Worm (Caenorhabditis elegans) whole organism, L4 larva: Measurements from ENCODE around the gene taf-11.1.
A peak's percentile ranks its signal among the peaks of the same experiment; 100 is the strongest.

Source experiments
- F10B5.3 ChIP-seq: sonication (generic microtip); optimal IDR thresholded peaks from 2 replicates; lab custom pipeline; 2016; ENCODE audit warnings: mild to moderate bottlenecking, missing genetic modification characterization, missing compliant biosample characterization
- F37D6.2 ChIP-seq: sonication (generic microtip); optimal IDR thresholded peaks from 2 replicates; lab custom pipeline; 2016; ENCODE audit warnings: mild to moderate bottlenecking, missing genetic modification characterization, missing compliant biosample characterization
- R02D3.7 ChIP-seq: fragments of 150-350 bp; sonication (generic microtip); optimal IDR thresholded peaks from 3 replicates; lab custom pipeline; 2014; ENCODE audit warnings: missing biosample characterization, missing genetic modification characterization
- T20F7.1 ChIP-seq: fragments of 200-800 bp; sonication (Bioruptor generic); optimal IDR thresholded peaks from 2 replicates; lab custom pipeline; 2018; ENCODE audit warnings: mild to moderate bottlenecking, missing genetic modification characterization, missing compliant biosample characterization
- Y105C5A.15 ChIP-seq: fragments of 200-800 bp; sonication (Bioruptor generic); IDR thresholded peaks from 2 replicates; pipeline ENCODE4 v1.3.6; 2022; ENCODE audit warnings: missing genetic modification characterization, missing compliant biosample characterization
- Y48G9A.11 ChIP-seq: fragments of 200-800 bp; sonication (Bioruptor generic); IDR thresholded peaks from 2 replicates; pipeline ENCODE4 v1.3.6; 2022; ENCODE audit warnings: missing genetic modification reagents, missing genetic modification characterization, missing compliant biosample characterization
- ZK337.2 ChIP-seq: fragments of 200-800 bp; sonication (Bioruptor generic); IDR thresholded peaks from 2 replicates; pipeline ENCODE4 v1.3.6; 2022; ENCODE audit warnings: missing genetic modification reagents, missing genetic modification characterization, missing compliant biosample characterization
- ZK546.5 ChIP-seq, 2 experiments: sonication (generic microtip); optimal IDR thresholded peaks; 2 replicates each; lab custom pipeline; 2017; ENCODE audit warnings: missing biosample characterization in 2 of 2, missing genetic modification characterization in 2 of 2
- aly-2 ChIP-seq: sonication (generic microtip); optimal IDR thresholded peaks from 2 replicates; lab custom pipeline; 2018; ENCODE audit warnings: missing biosample characterization, missing genetic modification characterization
- ceh-20 ChIP-seq: fragments of 200-800 bp; sonication (Bioruptor generic); IDR thresholded peaks from 2 replicates; pipeline ENCODE4 v1.3.6; 2022; ENCODE audit warnings: missing genetic modification reagents, missing genetic modification characterization, missing compliant biosample characterization
- ceh-28 ChIP-seq: fragments of 150-350 bp; optimal IDR thresholded peaks from 2 replicates; lab custom pipeline; 2014; ENCODE audit warnings: missing biosample characterization, missing genetic modification reagents, missing genetic modification characterization
- ceh-32 ChIP-seq: sonication (generic microtip); optimal IDR thresholded peaks from 2 replicates; lab custom pipeline; 2016; ENCODE audit warnings: mild to moderate bottlenecking, missing genetic modification characterization, missing compliant biosample characterization; ENCODE audit not compliant: poor library complexity
- ceh-62 ChIP-seq: sonication (generic microtip); optimal IDR thresholded peaks from 2 replicates; lab custom pipeline; 2017; ENCODE audit warnings: missing biosample characterization, missing genetic modification characterization
- ceh-82 ChIP-seq: sonication (generic microtip); optimal IDR thresholded peaks from 2 replicates; lab custom pipeline; 2017; ENCODE audit warnings: missing biosample characterization, missing genetic modification characterization
- cey-2 ChIP-seq: sonication (generic microtip); optimal IDR thresholded peaks from 3 replicates; lab custom pipeline; 2017; ENCODE audit warnings: missing genetic modification characterization, mild to moderate bottlenecking, missing compliant biosample characterization, antibody characterized with exemption, borderline replicate concordance; ENCODE audit not compliant: insufficient read depth
- daf-16 ChIP-seq, 3 experiments: sonication (generic microtip); optimal IDR thresholded peaks; 2 replicates each; lab custom pipeline; 2016 to 2017; ENCODE audit warnings: missing genetic modification characterization in 3 of 3, missing genetic modification reagents in 3 of 3, mild to moderate bottlenecking in 2 of 3, missing compliant biosample characterization in 2 of 3, missing biosample characterization in 1 of 3, moderate library complexity in 1 of 3
- daf-19 ChIP-seq: fragments of 200-800 bp; sonication (Bioruptor generic); conservative IDR thresholded peaks from 2 replicates; pipeline ENCODE4 v1.3.6; 2022; ENCODE audit warnings: missing genetic modification characterization, missing compliant biosample characterization
- daf-8 ChIP-seq: fragments of 200-800 bp; sonication (Bioruptor generic); IDR thresholded peaks from 2 replicates; pipeline ENCODE4 v1.3.6; 2022; ENCODE audit warnings: missing genetic modification characterization, missing compliant biosample characterization
- dmd-8 ChIP-seq: fragments of 200-800 bp; sonication (Bioruptor generic); IDR thresholded peaks from 2 replicates; pipeline ENCODE4 v1.3.6; 2022; ENCODE audit warnings: missing genetic modification characterization, missing compliant biosample characterization
- dmd-9 ChIP-seq: fragments of 200-800 bp; sonication (Bioruptor generic); IDR thresholded peaks from 2 replicates; pipeline ENCODE4 v1.3.6; 2022; ENCODE audit warnings: missing genetic modification reagents, missing genetic modification characterization, missing compliant biosample characterization
- egl-27 ChIP-seq: sonication (generic microtip); optimal IDR thresholded peaks from 3 replicates; lab custom pipeline; 2017; ENCODE audit warnings: missing biosample characterization, missing genetic modification reagents, missing genetic modification characterization
- egl-43 ChIP-seq: fragments of 200-800 bp; sonication (Bioruptor generic); IDR thresholded peaks from 2 replicates; pipeline ENCODE4 v1.3.6; 2022; ENCODE audit warnings: missing genetic modification reagents, missing genetic modification characterization, missing compliant biosample characterization
- gei-8 ChIP-seq: fragments of 200-800 bp; sonication (Bioruptor generic); optimal IDR thresholded peaks from 2 replicates; lab custom pipeline; 2018; ENCODE audit warnings: mild to moderate bottlenecking, missing genetic modification characterization, missing compliant biosample characterization
- hif-1 ChIP-seq, 2 experiments: sonication (generic microtip); optimal IDR thresholded peaks; 2 replicates each; lab custom pipeline; 2016 to 2017; ENCODE audit warnings: missing compliant biosample characterization in 2 of 2, missing genetic modification characterization in 2 of 2, missing genetic modification reagents in 2 of 2, missing genotype in 2 of 2, mild to moderate bottlenecking in 1 of 2
- hmg-1.1 ChIP-seq: fragments of 200-800 bp; sonication (Bioruptor generic); IDR thresholded peaks from 2 replicates; pipeline ENCODE4 v1.3.6; 2022; ENCODE audit warnings: missing genetic modification reagents, missing genetic modification characterization, missing compliant biosample characterization
- jun-1 ChIP-seq: fragments of 150-350 bp; optimal IDR thresholded peaks from 2 replicates; lab custom pipeline; 2014; ENCODE audit warnings: missing biosample characterization, missing genetic modification reagents, missing genetic modification characterization
- lin-13 ChIP-seq: fragments of 150-350 bp; optimal IDR thresholded peaks from 2 replicates; lab custom pipeline; 2014; ENCODE audit warnings: missing biosample characterization, missing genetic modification reagents, missing genetic modification characterization
- lin-29 ChIP-seq: fragments of 200-800 bp; sonication (Bioruptor generic); IDR thresholded peaks from 2 replicates; pipeline ENCODE4 v1.3.6; 2022; ENCODE audit warnings: missing genetic modification reagents, missing genetic modification characterization, missing compliant biosample characterization
- madf-9 ChIP-seq: fragments of 200-800 bp; sonication (Bioruptor generic); conservative IDR thresholded peaks from 2 replicates; pipeline ENCODE4 v1.3.6; 2022; ENCODE audit warnings: missing genetic modification reagents, missing genetic modification characterization, missing compliant biosample characterization
- mdl-1 ChIP-seq, 2 experiments: fragments of 150-350 bp in 1 of 2; sonication (generic microtip) in 1 of 2; optimal IDR thresholded peaks; 2 replicates each; lab custom pipeline; 2014 to 2017; ENCODE audit warnings: missing biosample characterization in 2 of 2, missing genetic modification characterization in 2 of 2
- mes-2 ChIP-seq: sonication (generic microtip); optimal IDR thresholded peaks from 2 replicates; lab custom pipeline; 2016; ENCODE audit warnings: missing genotype, mild to moderate bottlenecking, missing genetic modification characterization, missing compliant biosample characterization; ENCODE audit not compliant: poor library complexity, severe bottlenecking
- mxl-2 ChIP-seq: fragments of 200-800 bp; sonication (Bioruptor generic); conservative IDR thresholded peaks from 2 replicates; pipeline ENCODE4 v1.3.6; 2022; ENCODE audit warnings: missing genetic modification reagents, missing genetic modification characterization, missing compliant biosample characterization
- nhr-10 ChIP-seq: fragments of 150-350 bp; optimal IDR thresholded peaks from 2 replicates; lab custom pipeline; 2014; ENCODE audit warnings: missing biosample characterization, missing genetic modification characterization
- nhr-102 ChIP-seq: sonication (generic microtip); optimal IDR thresholded peaks from 2 replicates; lab custom pipeline; 2016; ENCODE audit warnings: mild to moderate bottlenecking, missing genetic modification characterization, moderate library complexity, missing compliant biosample characterization
- nhr-111 ChIP-seq: fragments of 200-800 bp; sonication (Bioruptor generic); optimal IDR thresholded peaks from 2 replicates; lab custom pipeline; 2018; ENCODE audit warnings: mild to moderate bottlenecking, missing genetic modification characterization, missing compliant biosample characterization
- nhr-25 ChIP-seq: sonication (generic microtip); optimal IDR thresholded peaks from 2 replicates; lab custom pipeline; 2017; ENCODE audit warnings: missing genetic modification characterization, mild to moderate bottlenecking, missing compliant biosample characterization, antibody characterized with exemption, moderate library complexity, borderline replicate concordance; ENCODE audit not compliant: insufficient read depth
- nhr-28 ChIP-seq: fragments of 150-350 bp; optimal IDR thresholded peaks from 2 replicates; lab custom pipeline; 2014; ENCODE audit warnings: missing biosample characterization, missing genetic modification characterization
- nhr-41 ChIP-seq: fragments of 200-800 bp; sonication (Bioruptor generic); IDR thresholded peaks from 2 replicates; pipeline ENCODE4 v1.3.6; 2022; ENCODE audit warnings: missing genetic modification reagents, missing genetic modification characterization, missing compliant biosample characterization
- nhr-6 ChIP-seq: fragments of 150-350 bp; optimal IDR thresholded peaks from 2 replicates; lab custom pipeline; 2014; ENCODE audit warnings: missing biosample characterization, missing genetic modification characterization
- nhr-76 ChIP-seq: fragments of 150-350 bp; optimal IDR thresholded peaks from 2 replicates; lab custom pipeline; 2014; ENCODE audit warnings: missing biosample characterization, missing genetic modification characterization
- nhr-77 ChIP-seq: fragments of 150-350 bp; optimal IDR thresholded peaks from 2 replicates; lab custom pipeline; 2014; ENCODE audit warnings: missing biosample characterization, missing genetic modification characterization
- php-3 ChIP-seq: fragments of 200-800 bp; sonication (Bioruptor generic); IDR thresholded peaks from 2 replicates; pipeline ENCODE4 v1.3.6; 2022; ENCODE audit warnings: missing genetic modification reagents, missing genetic modification characterization, missing compliant biosample characterization
- pqm-1 ChIP-seq: sonication (generic microtip); optimal IDR thresholded peaks from 2 replicates; lab custom pipeline; 2017; ENCODE audit warnings: missing biosample characterization, missing genetic modification characterization
- snpc-4 ChIP-seq: fragments of 150-350 bp; optimal IDR thresholded peaks from 2 replicates; lab custom pipeline; 2014; ENCODE audit warnings: missing biosample characterization, missing genetic modification characterization
- spr-3 ChIP-seq: fragments of 200-800 bp; sonication (Bioruptor generic); optimal IDR thresholded peaks from 2 replicates; lab custom pipeline; 2018; ENCODE audit warnings: mild to moderate bottlenecking, missing genetic modification characterization, missing compliant biosample characterization
- tag-97 ChIP-seq: fragments of 200-800 bp; sonication (Bioruptor generic); IDR thresholded peaks from 2 replicates; pipeline ENCODE4 v1.3.6; 2022; ENCODE audit warnings: missing genetic modification characterization, missing compliant biosample characterization
- unc-130 ChIP-seq: sonication (generic microtip); optimal IDR thresholded peaks from 2 replicates; lab custom pipeline; 2016; ENCODE audit warnings: missing genetic modification reagents, missing genetic modification characterization, missing compliant biosample characterization
- vab-7 ChIP-seq: fragments of 200-800 bp; sonication (Bioruptor generic); IDR thresholded peaks from 2 replicates; pipeline ENCODE4 v1.3.6; 2022; ENCODE audit warnings: missing genetic modification reagents, missing genetic modification characterization, missing compliant biosample characterization
- zag-1 ChIP-seq: fragments of 150-350 bp; optimal IDR thresholded peaks from 2 replicates; lab custom pipeline; 2014; ENCODE audit warnings: missing biosample characterization, missing genetic modification characterization
- zfp-2 ChIP-seq: sonication (generic microtip); optimal IDR thresholded peaks from 2 replicates; lab custom pipeline; 2016; ENCODE audit warnings: mild to moderate bottlenecking, missing genetic modification characterization, missing compliant biosample characterization

taf-11.1 gene

DNA sequence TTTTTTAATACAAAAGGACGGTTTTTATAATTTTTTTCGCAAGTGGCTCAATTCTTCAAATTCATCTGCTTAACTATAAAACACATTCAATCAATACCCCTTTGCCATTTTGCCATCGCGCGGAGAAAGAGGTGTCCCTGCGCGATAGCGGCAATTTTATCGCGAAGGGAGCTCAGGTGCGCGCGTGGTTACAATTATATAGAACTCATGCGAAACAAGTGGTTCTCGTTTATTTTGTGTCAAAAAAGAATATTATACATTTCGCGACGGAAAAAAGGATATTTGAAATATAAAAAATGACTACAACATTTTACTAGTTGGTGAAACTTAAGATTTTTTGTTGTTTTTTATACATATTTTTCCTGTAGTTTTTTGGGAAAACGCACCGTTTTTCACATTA lies 45.8 kb upstream of the taf-11.1 start (continued):
- TF ChIP-seq lin-29 (GFP tag; lab: Robert Waterston, UW) (peak; percentile 99), nhr-102 (tag; lab: Kevin White, UChicago) (peak; percentile 99), mxl-2 (GFP tag; lab: Robert Waterston, UW) (peak; percentile 91), vab-7 (GFP tag; lab: Robert Waterston, UW) (peak; percentile 99), dmd-9 (GFP tag; lab: Robert Waterston, UW) (peak; percentile 89), nhr-41 (peak; percentile 88), daf-19 (GFP tag; lab: Robert Waterston, UW) (no peak), zag-1 (peak; percentile 98), R02D3.7 (tag; lab: Kevin White, UChicago) (peak; percentile 4), jun-1 (tag; lab: Kevin White, UChicago) (peak; percentile 99), dmd-8 (GFP tag; lab: Robert Waterston, UW) (peak; percentile 88), nhr-28 (tag; lab: Kevin White, UChicago) (peak; percentile 95), hmg-1.1 (peak; percentile 100), hif-1 (tag; optimal IDR thresholded peaks at IDR 0.05; lab: Kevin White, UChicago) (peak; percentile 67 to 91), ZK546.5 (tag; optimal IDR thresholded peaks at IDR 0.05; lab: Kevin White, UChicago) (peak; percentile 40 to 81), nhr-10 (tag; lab: Kevin White, UChicago) (peak; percentile 99), cey-2 (tag; lab: Kevin White, UChicago) (peak; percentile 86), snpc-4 (tag; lab: Kevin White, UChicago) (peak; percentile 39), php-3 (GFP tag; lab: Robert Waterston, UW) (peak; percentile 99), egl-27 (tag; lab: Kevin White, UChicago) (peak; percentile 67), mdl-1 (tag; optimal IDR thresholded peaks at IDR 0.05; lab: Kevin White, UChicago) (peak; percentile 93 to 97), spr-3 (GFP tag; lab: Kevin White, UChicago) (peak; percentile 98), ZK337.2 (peak; percentile 95), nhr-77 (tag; lab: Kevin White, UChicago) (peak; percentile 99), T20F7.1 (GFP tag; lab: Kevin White, UChicago) (peak; percentile 90), pqm-1 (tag; lab: Kevin White, UChicago) (peak; percentile 40), ceh-32 (tag; lab: Kevin White, UChicago) (peak; percentile 93), lin-13 (GFP tag; lab: Kevin White, UChicago) (peak; percentile 96), nhr-76 (tag; lab: Kevin White, UChicago) (peak; percentile 70), F37D6.2 (tag; lab: Kevin White, UChicago) (peak; percentile 99), daf-16 (GFP tag; optimal IDR thresholded peaks at IDR 0.05; lab: Kevin White, UChicago) (peak; percentile 96 to 99), daf-16 (tag; optimal IDR thresholded peaks at IDR 0.05; lab: Kevin White, UChicago) (peak; percentile 95), ceh-62 (tag; lab: Kevin White, UChicago) (no peak), Y105C5A.15 (peak; percentile 94), gei-8 (GFP tag; lab: Kevin White, UChicago) (peak; percentile 50), zfp-2 (tag; lab: Kevin White, UChicago) (peak; percentile 89), daf-8 (GFP tag; lab: Robert Waterston, UW) (peak; percentile 88; the same call in 1 of the 2 replicates), nhr-6 (tag; lab: Kevin White, UChicago) (peak; percentile 98), nhr-111 (GFP tag; lab: Kevin White, UChicago) (peak; percentile 81), Y48G9A.11 (GFP tag; lab: Robert Waterston, UW) (0 out of 2 replicates have a peak, but pooled peaks have one; percentile 15), ceh-20 (GFP tag; lab: Robert Waterston, UW) (peak; percentile 98), egl-43 (GFP tag; lab: Robert Waterston, UW) (peak; percentile 100), unc-130 (GFP tag; lab: Kevin White, UChicago) (no peak), F10B5.3 (tag; lab: Kevin White, UChicago) (peak; percentile 97), aly-2 (tag; lab: Kevin White, UChicago) (no peak), nhr-25 (tag; lab: Kevin White, UChicago) (peak; percentile 97), mes-2 (peak; percentile 100), ceh-82 (peak; percentile 78), madf-9 (GFP tag; lab: Robert Waterston, UW) (peak; percentile 99), tag-97 (GFP tag; lab: Robert Waterston, UW) (peak; percentile 84; the same call in 1 of the 2 replicates), ceh-28 (tag; lab: Kevin White, UChicago) (peak; percentile 97)
